Worm (Caenorhabditis elegans) whole organism, L4/young adult: ENCODE results near the gene Y37E11AL.1.

ENCODE experiments used
- dao-5 ChIP-seq: sonication (generic microtip); optimal IDR thresholded peaks from 2 replicates; lab custom pipeline; 2016; ENCODE audit warnings: missing genotype, missing genetic modification characterization, moderate library complexity, missing compliant biosample characterization
- him-1 ChIP-seq: sonication (generic microtip); optimal IDR thresholded peaks from 2 replicates; lab custom pipeline; 2016; ENCODE audit warnings: missing genotype, missing genetic modification reagents, missing genetic modification characterization, missing compliant biosample characterization

- no peak for TF ChIP-seq him-1
- TF ChIP-seq dao-5 (tag; lab: Kevin White, UChicago): no peak
Measured at ce11 chrIV:3659951-3660350, 49.3 kb upstream of the Y37E11AL.1 start.
